Fruit fly (Drosophila melanogaster) whole organism, embryonic: ENCODE measurements around the gene sra.

ENCODE experiments used
- CG10274 ChIP-seq: fragments of 200-800 bp; sonication (Bioruptor generic); optimal IDR thresholded peaks from 3 replicates; lab custom pipeline; 2017; ENCODE audit warnings: missing biosample characterization, mild to moderate bottlenecking, missing genetic modification characterization
- CG10366 ChIP-seq: fragments of 200-800 bp; sonication (Bioruptor generic); IDR thresholded peaks from 2 replicates; pipeline ENCODE4 v1.3.6; 2022; ENCODE audit warnings: missing biosample characterization, missing genetic modification characterization
- CG11456 ChIP-seq: fragments of 200-800 bp; sonication (Bioruptor generic); IDR thresholded peaks from 3 replicates; pipeline ENCODE4 v1.3.6; 2022; ENCODE audit warnings: missing biosample characterization, missing genetic modification characterization
- CG12299 ChIP-seq: fragments of 200-800 bp; sonication (Bioruptor generic); optimal IDR thresholded peaks from 2 replicates; lab custom pipeline; 2018; ENCODE audit warnings: missing biosample characterization, mild to moderate bottlenecking, missing genetic modification characterization
- CG14014 ChIP-seq: fragments of 200-800 bp; sonication (Bioruptor generic); IDR thresholded peaks from 2 replicates; pipeline ENCODE4 v1.3.6; 2022; ENCODE audit warnings: missing biosample characterization, missing genetic modification characterization
- CG1832 ChIP-seq: fragments of 200-800 bp; sonication (Bioruptor generic); optimal IDR thresholded peaks from 2 replicates; lab custom pipeline; 2017; ENCODE audit warnings: missing biosample characterization, mild to moderate bottlenecking, missing genetic modification characterization, inconsistent platforms
- CG2202 ChIP-seq: fragments of 200-800 bp; sonication (Bioruptor generic); optimal IDR thresholded peaks from 2 replicates; lab custom pipeline; 2018; ENCODE audit warnings: missing biosample characterization, mild to moderate bottlenecking, missing genetic modification characterization
- CG30431 ChIP-seq: fragments of 200-800 bp; sonication (Bioruptor generic); optimal IDR thresholded peaks from 2 replicates; lab custom pipeline; 2017; ENCODE audit warnings: missing biosample characterization, missing genetic modification characterization
- CG3995 ChIP-seq: fragments of 200-800 bp; sonication (Bioruptor generic); optimal IDR thresholded peaks from 3 replicates; lab custom pipeline; 2016; ENCODE audit warnings: missing biosample characterization, missing genetic modification characterization
- CG43689 ChIP-seq: fragments of 200-800 bp; sonication (Bioruptor generic); IDR thresholded peaks from 2 replicates; pipeline ENCODE4 v1.3.6; 2022; ENCODE audit warnings: missing biosample characterization, missing genetic modification characterization
- CG4424 ChIP-seq: fragments of 200-800 bp; sonication (Bioruptor generic); optimal IDR thresholded peaks from 3 replicates; lab custom pipeline; 2016; ENCODE audit warnings: missing biosample characterization, missing genetic modification characterization
- CG6272 ChIP-seq: fragments of 200-800 bp; sonication (Bioruptor generic); IDR thresholded peaks from 2 replicates; pipeline ENCODE4 v1.3.6; 2022; ENCODE audit warnings: missing biosample characterization, missing genetic modification characterization
- CG6813 ChIP-seq: fragments of 200-800 bp; sonication (Bioruptor generic); optimal IDR thresholded peaks from 2 replicates; lab custom pipeline; 2017; ENCODE audit warnings: missing biosample characterization, missing genetic modification characterization, mild to moderate bottlenecking, moderate library complexity, missing genetic modification reagents
- CG7963 ChIP-seq: fragments of 200-800 bp; sonication (Bioruptor generic); IDR thresholded peaks from 3 replicates; pipeline ENCODE4 v1.3.6; 2022; ENCODE audit warnings: missing biosample characterization, missing genetic modification characterization; ENCODE audit not compliant: partially characterized antibody
- CG8765 ChIP-seq: fragments of 200-800 bp; sonication (Bioruptor generic); IDR thresholded peaks from 2 replicates; pipeline ENCODE4 v1.3.6; 2022; ENCODE audit warnings: missing biosample characterization, missing genetic modification characterization
- CG9609 ChIP-seq: fragments of 200-800 bp; sonication (Bioruptor generic); optimal IDR thresholded peaks from 3 replicates; lab custom pipeline; 2016; ENCODE audit warnings: missing biosample characterization, missing genetic modification characterization
- Dek ChIP-seq: fragments of 200-800 bp; sonication (Bioruptor generic); optimal IDR thresholded peaks from 3 replicates; lab custom pipeline; 2019; ENCODE audit warnings: missing biosample characterization, mild to moderate bottlenecking, missing genetic modification characterization, moderate library complexity
- Ets65A ChIP-seq: fragments of 200-800 bp; sonication (Bioruptor generic); peaks from one replicate; lab custom pipeline; 2016; ENCODE audit warnings: missing biosample characterization, missing genetic modification characterization
- Fer1 ChIP-seq: fragments of 200-800 bp; sonication (Bioruptor generic); optimal IDR thresholded peaks from 2 replicates; lab custom pipeline; 2017; ENCODE audit warnings: missing biosample characterization, mild to moderate bottlenecking, missing genetic modification characterization
- Hmx ChIP-seq: fragments of 200-800 bp; sonication (Bioruptor generic); optimal IDR thresholded peaks from 2 replicates; lab custom pipeline; 2016; ENCODE audit warnings: missing biosample characterization, missing genetic modification characterization
- Mad ChIP-seq: fragments of 200-800 bp; sonication (Bioruptor generic); optimal IDR thresholded peaks from 2 replicates; lab custom pipeline; 2016; ENCODE audit warnings: missing biosample characterization, missing genetic modification characterization
- Opbp ChIP-seq: fragments of 200-800 bp; sonication (Bioruptor generic); IDR thresholded peaks from 3 replicates; pipeline ENCODE4 v1.3.6; 2022; ENCODE audit warnings: missing biosample characterization, missing genetic modification characterization; ENCODE audit not compliant: partially characterized antibody
- PHDP ChIP-seq: fragments of 200-800 bp; sonication (Bioruptor generic); optimal IDR thresholded peaks from 3 replicates; lab custom pipeline; 2018; ENCODE audit warnings: missing biosample characterization, mild to moderate bottlenecking, missing genetic modification characterization, moderate library complexity
- Pdp1 ChIP-seq, 2 experiments: fragments of 200-800 bp; sonication (Bioruptor generic); optimal IDR thresholded peaks; 3 replicates each; lab custom pipeline; 2016; ENCODE audit warnings: missing biosample characterization in 2 of 2, missing genetic modification characterization in 2 of 2, mild to moderate bottlenecking in 1 of 2, moderate library complexity in 1 of 2
- Sox102F ChIP-seq: fragments of 200-800 bp; sonication (Bioruptor generic); optimal IDR thresholded peaks from 2 replicates; lab custom pipeline; 2018; ENCODE audit warnings: missing biosample characterization, mild to moderate bottlenecking, missing genetic modification characterization, moderate library complexity
- Ssrp ChIP-seq: fragments of 200-800 bp; sonication (Bioruptor generic); optimal IDR thresholded peaks from 2 replicates; lab custom pipeline; 2018; ENCODE audit warnings: missing biosample characterization, mild to moderate bottlenecking, missing genetic modification characterization, moderate library complexity
- abd-A ChIP-seq: fragments of 200-800 bp; sonication (Bioruptor generic); optimal IDR thresholded peaks from 3 replicates; lab custom pipeline; 2019; ENCODE audit warnings: missing biosample characterization, mild to moderate bottlenecking, missing genetic modification characterization, moderate library complexity
- btn ChIP-seq: fragments of 200-800 bp; sonication (Bioruptor generic); optimal IDR thresholded peaks from 2 replicates; lab custom pipeline; 2016; ENCODE audit warnings: missing biosample characterization, missing genetic modification characterization
- crol ChIP-seq: fragments of 200-800 bp; sonication (Bioruptor generic); IDR thresholded peaks from 2 replicates; pipeline ENCODE4 v1.3.6; 2022; ENCODE audit warnings: missing biosample characterization, missing genetic modification characterization
- dimm ChIP-seq: fragments of 200-800 bp; sonication (Bioruptor generic); IDR thresholded peaks from 2 replicates; pipeline ENCODE4 v1.3.6; 2022; ENCODE audit warnings: missing biosample characterization, missing genetic modification characterization
- dpn ChIP-seq, 2 experiments: fragments of 200-800 bp; sonication (Bioruptor generic); optimal IDR thresholded peaks; 3 replicates each; lab custom pipeline; 2016; ENCODE audit warnings: missing biosample characterization in 2 of 2, missing genetic modification characterization in 2 of 2
- eve ChIP-seq, 2 experiments: fragments of >200 bp; optimal IDR thresholded peaks; 2 replicates each; lab custom pipeline; 2017; ENCODE audit warnings: missing biosample characterization in 2 of 2, missing genetic modification characterization in 2 of 2
- fu2 ChIP-seq: fragments of 200-800 bp; sonication (Bioruptor generic); optimal IDR thresholded peaks from 2 replicates; lab custom pipeline; 2016; ENCODE audit warnings: missing biosample characterization, missing genetic modification characterization
- gsb ChIP-seq: fragments of 200-800 bp; sonication (Bioruptor generic); IDR thresholded peaks from 2 replicates; pipeline ENCODE4 v1.3.6; 2022; ENCODE audit warnings: missing biosample characterization, missing genetic modification characterization
- hbn ChIP-seq: fragments of 200-800 bp; sonication (Bioruptor generic); IDR thresholded peaks from 2 replicates; pipeline ENCODE4 v1.3.6; 2022; ENCODE audit warnings: missing biosample characterization, missing genetic modification characterization; ENCODE audit not compliant: partially characterized antibody
- hkb ChIP-seq, 2 experiments: fragments of 200-800 bp in 1 of 2; fragments of >200 bp in 1 of 2; sonication (Bioruptor generic) in 1 of 2; IDR thresholded peaks in 1 of 2; optimal IDR thresholded peaks in 1 of 2; 2 replicates each; pipeline versions ENCODE4 v1.3.6 to Lab custom; 2017 to 2022; ENCODE audit warnings: missing biosample characterization in 1 of 2, missing genetic modification characterization in 1 of 2
- ken ChIP-seq: fragments of 200-800 bp; sonication (Bioruptor generic); IDR thresholded peaks from 3 replicates; pipeline ENCODE4 v1.3.6; 2022; ENCODE audit warnings: missing biosample characterization, missing genetic modification characterization
- lmd ChIP-seq: fragments of 200-800 bp; sonication (Bioruptor generic); IDR thresholded peaks from 2 replicates; pipeline ENCODE4 v1.3.6; 2022; ENCODE audit warnings: missing biosample characterization, missing genetic modification characterization
- org-1 ChIP-seq: fragments of 200-800 bp; sonication (Bioruptor generic); optimal IDR thresholded peaks from 2 replicates; lab custom pipeline; 2017; ENCODE audit warnings: missing biosample characterization, missing genetic modification characterization
- pfk ChIP-seq: fragments of 200-800 bp; sonication (Bioruptor generic); optimal IDR thresholded peaks from 2 replicates; lab custom pipeline; 2018; ENCODE audit warnings: missing biosample characterization, mild to moderate bottlenecking, missing genetic modification characterization, moderate library complexity
- pnt ChIP-seq: fragments of 200-800 bp; sonication (Bioruptor generic); optimal IDR thresholded peaks from 3 replicates; lab custom pipeline; 2016; ENCODE audit warnings: missing biosample characterization, missing genetic modification characterization
- pum ChIP-seq: fragments of 200-800 bp; sonication (Bioruptor generic); optimal IDR thresholded peaks from 2 replicates; lab custom pipeline; 2016; ENCODE audit warnings: missing biosample characterization, missing genetic modification characterization
- rib ChIP-seq: fragments of 200-800 bp; sonication (Bioruptor generic); IDR thresholded peaks from 2 replicates; pipeline ENCODE4 v1.3.6; 2022; ENCODE audit warnings: missing biosample characterization, missing genetic modification characterization
- scrt ChIP-seq: fragments of 200-800 bp; sonication (Bioruptor generic); optimal IDR thresholded peaks from 2 replicates; lab custom pipeline; 2018; ENCODE audit warnings: missing biosample characterization, mild to moderate bottlenecking, missing genetic modification characterization, moderate library complexity
- slbo ChIP-seq: fragments of 200-800 bp; sonication (Bioruptor generic); IDR thresholded peaks from 2 replicates; pipeline ENCODE4 v1.3.6; 2022; ENCODE audit warnings: missing biosample characterization, missing genetic modification characterization
- tll ChIP-seq, 2 experiments: fragments of 200-800 bp in 1 of 2; fragments of >200 bp in 1 of 2; sonication (Bioruptor generic) in 1 of 2; optimal IDR thresholded peaks; 2 replicates each; lab custom pipeline; 2017 to 2019; ENCODE audit warnings: missing biosample characterization in 2 of 2, missing genetic modification characterization in 2 of 2, mild to moderate bottlenecking in 1 of 2, moderate library complexity in 1 of 2
- ttk ChIP-seq: fragments of 200-800 bp; sonication (Bioruptor generic); IDR thresholded peaks from 2 replicates; pipeline ENCODE4 v2.1.2; 2022; ENCODE audit warnings: missing biosample characterization, missing genetic modification characterization
- vnd ChIP-seq: fragments of 200-800 bp; sonication (Bioruptor generic); IDR thresholded peaks from 3 replicates; pipeline ENCODE4 v1.3.6; 2022; ENCODE audit warnings: missing biosample characterization, missing genetic modification characterization; ENCODE audit not compliant: partially characterized antibody
- wdn ChIP-seq: fragments of 200-800 bp; sonication (Bioruptor generic); IDR thresholded peaks from 2 replicates; pipeline ENCODE4 v1.3.6; 2022; ENCODE audit warnings: missing biosample characterization, missing genetic modification characterization

The sra gene

dm6 chr3R:16220854-16221253, 34.1 kb downstream of the sra start (continued):
- TF ChIP-seq CG6272 (GFP tag; lab: Robert Waterston, UW) (no peak), CG12299 (tag; lab: Kevin White, UChicago) (no peak), vnd (GFP tag; lab: Robert Waterston, UW) (no peak), wdn (GFP tag; lab: Robert Waterston, UW) (no peak), gsb (no peak), CG10366 (no peak), Ets65A (GFP tag; lab: Kevin White, UChicago) (peak; percentile 93), rib (GFP tag; lab: Robert Waterston, UW) (no peak), CG30431 (no peak), org-1 (GFP tag; lab: Kevin White, UChicago) (no peak), pum (GFP tag; lab: Kevin White, UChicago) (no peak), dimm (no peak), CG43689 (GFP tag; lab: Robert Waterston, UW) (no peak), abd-A (tag; lab: Kevin White, UChicago) (no peak), CG4424 (GFP tag; lab: Kevin White, UChicago) (no peak), ttk (GFP tag; lab: Robert Waterston, UW) (no peak), CG6813 (GFP tag; lab: Kevin White, UChicago) (no peak), btn (no peak), tll (GFP tag; optimal IDR thresholded peaks at IDR 0.05; lab: Kevin White, UChicago) (no peak), CG8765 (GFP tag; lab: Robert Waterston, UW) (no peak), lmd (GFP tag; lab: Robert Waterston, UW) (0 out of 2 replicates have a peak, but pooled peaks have one; percentile 13), CG1832 (GFP tag; lab: Kevin White, UChicago) (no peak), Opbp (no peak), CG14014 (no peak), Ssrp (tag; lab: Kevin White, UChicago) (no peak), fu2 (GFP tag; lab: Kevin White, UChicago) (no peak), CG2202 (tag; lab: Kevin White, UChicago) (no peak), ken (GFP tag; lab: Robert Waterston, UW) (0 out of 3 replicates have a peak, but pooled peaks have one; percentile 6), Pdp1 (GFP tag; optimal IDR thresholded peaks at IDR 0.05; lab: Kevin White, UChicago) (no peak), hbn (GFP tag; lab: Robert Waterston, UW) (no peak), CG10274 (GFP tag; lab: Kevin White, UChicago) (no peak), Fer1 (GFP tag; lab: Kevin White, UChicago) (no peak), pnt (GFP tag; lab: Kevin White, UChicago) (no peak), crol (GFP tag; lab: Robert Waterston, UW) (peak; percentile 32; the same call in 1 of the 2 replicates), CG11456 (no peak), CG7963 (GFP tag; lab: Robert Waterston, UW) (no peak), dpn (GFP tag; optimal IDR thresholded peaks at IDR 0.05; lab: Kevin White, UChicago) (no peak), Hmx (GFP tag; lab: Kevin White, UChicago) (no peak), slbo (GFP tag; lab: Robert Waterston, UW) (no peak)

dm6 chr3R:16221359-16222299, 34.8 kb downstream of the sra start:
- TF ChIP-seq Sox102F (GFP tag; lab: Kevin White, UChicago) (peak; percentile 92), eve (GFP tag; optimal IDR thresholded peaks at IDR 0.05; lab: Kevin White, UChicago) (no peak), Mad (GFP tag; lab: Kevin White, UChicago) (peak; percentile 32), Dek (tag; lab: Kevin White, UChicago) (peak; percentile 86), CG2202 (tag; lab: Kevin White, UChicago) (peak; percentile 74), PHDP (tag; lab: Kevin White, UChicago) (peak; percentile 89), CG9609 (peak; percentile 43), hkb (optimal IDR thresholded peaks at IDR 0.05; lab: Kevin White, UChicago) (no peak), hkb (GFP tag; IDR thresholded peaks at IDR 0.05; lab: Robert Waterston, UW) (no peak), crol (GFP tag; lab: Robert Waterston, UW) (peak; percentile 79; the same call in 1 of the 2 replicates), pfk (GFP tag; lab: Kevin White, UChicago) (no peak), scrt (GFP tag; lab: Kevin White, UChicago) (peak; percentile 70), CG3995 (no peak)
